Worm (Caenorhabditis elegans) whole organism, mixed stage, embryonic: ENCODE results near the gene R144.3.

Source experiments
- M03D4.4 ChIP-seq: sonication (generic microtip); optimal IDR thresholded peaks from 2 replicates; lab custom pipeline; 2017; ENCODE audit warnings: mild to moderate bottlenecking, missing genetic modification characterization, missing compliant biosample characterization
- bed-3 ChIP-seq: fragments of 200-800 bp; sonication (Bioruptor generic); optimal IDR thresholded peaks from 3 replicates; lab custom pipeline; 2018; ENCODE audit warnings: mild to moderate bottlenecking, missing genetic modification characterization, moderate library complexity, missing compliant biosample characterization
- blmp-1 ChIP-seq: fragments of 150-350 bp; optimal IDR thresholded peaks from 2 replicates; lab custom pipeline; 2014; ENCODE audit warnings: missing biosample characterization, missing genetic modification characterization
- ceh-39 ChIP-seq: fragments of 150-350 bp; optimal IDR thresholded peaks from 2 replicates; lab custom pipeline; 2014; ENCODE audit warnings: missing biosample characterization, missing genetic modification characterization
- ceh-43 ChIP-seq: fragments of 200-800 bp; sonication (Bioruptor generic); optimal IDR thresholded peaks from 2 replicates; lab custom pipeline; 2018; ENCODE audit warnings: mild to moderate bottlenecking, missing genetic modification characterization, moderate library complexity, missing compliant biosample characterization
- ceh-83 ChIP-seq: fragments of 200-800 bp; sonication (Bioruptor generic); optimal IDR thresholded peaks from 2 replicates; lab custom pipeline; 2018; ENCODE audit warnings: mild to moderate bottlenecking, missing genetic modification characterization, missing compliant biosample characterization
- ces-1 ChIP-seq: fragments of 150-350 bp; optimal IDR thresholded peaks from 2 replicates; lab custom pipeline; 2014; ENCODE audit warnings: missing biosample characterization, missing genetic modification reagents, missing genetic modification characterization
- cnd-1 ChIP-seq: fragments of 200-800 bp; sonication (Bioruptor generic); optimal IDR thresholded peaks from 2 replicates; lab custom pipeline; 2018; ENCODE audit warnings: mild to moderate bottlenecking, missing genetic modification characterization, missing compliant biosample characterization
- drap-1 ChIP-seq: fragments of 200-800 bp; sonication (Bioruptor generic); optimal IDR thresholded peaks from 3 replicates; lab custom pipeline; 2018; ENCODE audit warnings: mild to moderate bottlenecking, missing genetic modification characterization, missing compliant biosample characterization
- elt-1 ChIP-seq: sonication (generic microtip); optimal IDR thresholded peaks from 2 replicates; lab custom pipeline; 2017; ENCODE audit warnings: missing genetic modification characterization, mild to moderate bottlenecking, missing compliant biosample characterization, antibody characterized with exemption, moderate library complexity, borderline replicate concordance; ENCODE audit not compliant: insufficient read depth
- elt-3 ChIP-seq: fragments of 150-350 bp; optimal IDR thresholded peaks from 2 replicates; lab custom pipeline; 2014; ENCODE audit warnings: missing biosample characterization, missing genetic modification characterization
- flh-1 ChIP-seq: fragments of 200-800 bp; sonication (Bioruptor generic); optimal IDR thresholded peaks from 2 replicates; lab custom pipeline; 2018; ENCODE audit warnings: mild to moderate bottlenecking, missing genetic modification characterization, moderate library complexity, missing compliant biosample characterization
- ham-2 ChIP-seq: fragments of 200-800 bp; sonication (Bioruptor generic); optimal IDR thresholded peaks from 2 replicates; lab custom pipeline; 2018; ENCODE audit warnings: mild to moderate bottlenecking, missing genetic modification characterization, missing compliant biosample characterization
- hlh-1 ChIP-seq: fragments of 150-350 bp; optimal IDR thresholded peaks from 2 replicates; lab custom pipeline; 2014; ENCODE audit warnings: missing biosample characterization, missing genetic modification reagents, missing genetic modification characterization
- lin-13 ChIP-seq: fragments of 150-350 bp; optimal IDR thresholded peaks from 2 replicates; lab custom pipeline; 2014; ENCODE audit warnings: missing biosample characterization, missing genetic modification characterization
- lin-32 ChIP-seq: fragments of 200-800 bp; sonication (Bioruptor generic); optimal IDR thresholded peaks from 2 replicates; lab custom pipeline; 2018; ENCODE audit warnings: mild to moderate bottlenecking, missing genetic modification characterization, missing compliant biosample characterization
- lsy-2 ChIP-seq: fragments of 150-350 bp; optimal IDR thresholded peaks from 2 replicates; lab custom pipeline; 2014; ENCODE audit warnings: missing biosample characterization, missing genetic modification characterization
- mab-5 ChIP-seq: fragments of 150-350 bp; optimal IDR thresholded peaks from 2 replicates; lab custom pipeline; 2014; ENCODE audit warnings: missing biosample characterization, missing genetic modification characterization
- mep-1 ChIP-seq: fragments of 150-350 bp; optimal IDR thresholded peaks from 2 replicates; lab custom pipeline; 2017; ENCODE audit warnings: missing biosample characterization, missing genetic modification reagents, missing genetic modification characterization, inconsistent platforms
- mls-2 ChIP-seq: sonication (generic microtip); optimal IDR thresholded peaks from 2 replicates; lab custom pipeline; 2016; ENCODE audit warnings: mild to moderate bottlenecking, missing genetic modification characterization, moderate library complexity, missing compliant biosample characterization
- nhr-12 ChIP-seq: fragments of 150-350 bp; optimal IDR thresholded peaks from 2 replicates; lab custom pipeline; 2014; ENCODE audit warnings: missing biosample characterization, missing genetic modification characterization
- nhr-2 ChIP-seq: fragments of 150-350 bp; optimal IDR thresholded peaks from 2 replicates; lab custom pipeline; 2014; ENCODE audit warnings: missing biosample characterization, missing genetic modification characterization
- nhr-237 ChIP-seq: fragments of 150-350 bp; optimal IDR thresholded peaks from 2 replicates; lab custom pipeline; 2014; ENCODE audit warnings: missing biosample characterization, missing genetic modification characterization
- nhr-28 ChIP-seq: fragments of 150-350 bp; optimal IDR thresholded peaks from 2 replicates; lab custom pipeline; 2014; ENCODE audit warnings: missing biosample characterization, missing genetic modification characterization
- nhr-76 ChIP-seq: sonication (generic microtip); optimal IDR thresholded peaks from 2 replicates; lab custom pipeline; 2017; ENCODE audit warnings: missing biosample characterization, missing genetic modification characterization
- pha-4 ChIP-seq: fragments of 150-350 bp; optimal IDR thresholded peaks from 2 replicates; lab custom pipeline; 2018; ENCODE audit warnings: missing biosample characterization, missing genetic modification reagents, missing genetic modification characterization
- sem-2 ChIP-seq: fragments of 200-800 bp; sonication (Bioruptor generic); optimal IDR thresholded peaks from 2 replicates; lab custom pipeline; 2018; ENCODE audit warnings: mild to moderate bottlenecking, missing genetic modification characterization, missing compliant biosample characterization
- snpc-4 ChIP-seq: fragments of 150-350 bp; optimal IDR thresholded peaks from 2 replicates; lab custom pipeline; 2014; ENCODE audit warnings: missing biosample characterization, missing genetic modification characterization
- sptf-1 ChIP-seq: sonication (generic microtip); optimal IDR thresholded peaks from 2 replicates; lab custom pipeline; 2017; ENCODE audit warnings: mild to moderate bottlenecking, missing genetic modification characterization, moderate library complexity, missing compliant biosample characterization
- tbx-8 ChIP-seq: fragments of 200-800 bp; sonication (Bioruptor generic); optimal IDR thresholded peaks from 2 replicates; lab custom pipeline; 2018; ENCODE audit warnings: mild to moderate bottlenecking, missing genetic modification characterization, moderate library complexity, missing compliant biosample characterization
- unc-120 ChIP-seq: sonication (generic microtip); optimal IDR thresholded peaks from 2 replicates; lab custom pipeline; 2017; ENCODE audit warnings: missing genetic modification characterization, missing compliant biosample characterization; ENCODE audit not compliant: poor library complexity, severe bottlenecking
- unc-39 ChIP-seq: fragments of 150-350 bp; optimal IDR thresholded peaks from 2 replicates; lab custom pipeline; 2014; ENCODE audit warnings: missing biosample characterization, missing genetic modification characterization
- unc-62 ChIP-seq: fragments of 150-350 bp; optimal IDR thresholded peaks from 2 replicates; lab custom pipeline; 2014; ENCODE audit warnings: missing biosample characterization, missing genetic modification reagents, missing genetic modification characterization
- zip-8 ChIP-seq: fragments of 150-350 bp; optimal IDR thresholded peaks from 2 replicates; lab custom pipeline; 2014; ENCODE audit warnings: missing biosample characterization, missing genetic modification characterization
- ztf-11 ChIP-seq: fragments of 150-350 bp; optimal IDR thresholded peaks from 2 replicates; lab custom pipeline; 2014; ENCODE audit warnings: missing biosample characterization, missing genetic modification characterization

Gene R144.3

ce11 chrIII:5008730-5009129 is 13.1 kb upstream of the R144.3 start, which contains the start of gene R144.11:
TSS of gene R144.11 (minus strand) at chrIII:5008830.
- no peak for TF ChIP-seq ces-1 (GFP tag; lab: Kevin White, UChicago)
- no peak for TF ChIP-seq nhr-2
- TF ChIP-seq blmp-1 (tag; lab: Kevin White, UChicago), result no peak
- no peak for TF ChIP-seq cnd-1 (tag; lab: Kevin White, UChicago)
- no peak for TF ChIP-seq pha-4
- no peak for TF ChIP-seq lin-32 (GFP tag; lab: Kevin White, UChicago)
- no peak for TF ChIP-seq flh-1 (GFP tag; lab: Kevin White, UChicago)
- no peak for TF ChIP-seq ceh-43
- TF ChIP-seq bed-3, result no peak
- no peak for TF ChIP-seq ztf-11 (tag; lab: Kevin White, UChicago)
- no peak for TF ChIP-seq snpc-4 (tag; lab: Kevin White, UChicago)
- TF ChIP-seq tbx-8, result no peak
- no peak for TF ChIP-seq ceh-39 (tag; lab: Kevin White, UChicago)
- no peak for TF ChIP-seq nhr-28 (tag; lab: Kevin White, UChicago)
- TF ChIP-seq elt-1 (tag; lab: Kevin White, UChicago), result no peak
- TF ChIP-seq elt-3, result no peak

ce11 chrIII:5010723-5011122 is 11.1 kb upstream of the R144.3 start:
- no peak for TF ChIP-seq sem-2 (GFP tag; lab: Kevin White, UChicago)
- no peak for TF ChIP-seq mls-2 (tag; lab: Kevin White, UChicago)
- TF ChIP-seq elt-1 (tag; lab: Kevin White, UChicago), result no peak
- TF ChIP-seq lin-13, result no peak
- TF ChIP-seq nhr-28 (tag; lab: Kevin White, UChicago), result no peak
- no peak for TF ChIP-seq elt-3

- TF ChIP-seq ceh-39 (tag; lab: Kevin White, UChicago) (no peak), mab-5 (tag; lab: Kevin White, UChicago) (no peak)
Observed at ce11 chrIII:5012460-5012859, 9.3 kb upstream of the R144.3 start.

ce11 chrIII:5013915-5014346 is 7.9 kb upstream of the R144.3 start:
- peak; percentile 89 for TF ChIP-seq mep-1 (tag; lab: Kevin White, UChicago)
- peak; percentile 63 for TF ChIP-seq nhr-237 (tag; lab: Kevin White, UChicago)
- peak; percentile 78 for TF ChIP-seq ztf-11 (tag; lab: Kevin White, UChicago)
- TF ChIP-seq unc-39 (tag; lab: Kevin White, UChicago), result no peak
- peak; percentile 94 for TF ChIP-seq unc-62
- peak; percentile 97 for TF ChIP-seq unc-120 (tag; lab: Kevin White, UChicago)
- no peak for TF ChIP-seq nhr-12 (tag; lab: Kevin White, UChicago)
- peak; percentile 72 for TF ChIP-seq ceh-39 (tag; lab: Kevin White, UChicago)
- peak; percentile 88 for TF ChIP-seq ham-2
- no peak for TF ChIP-seq nhr-76 (tag; lab: Kevin White, UChicago)
- peak; percentile 2 for TF ChIP-seq zip-8 (tag; lab: Kevin White, UChicago)
- no peak for TF ChIP-seq snpc-4 (tag; lab: Kevin White, UChicago)
- no peak for TF ChIP-seq elt-1 (tag; lab: Kevin White, UChicago)
- TF ChIP-seq ceh-83 (GFP tag; lab: Kevin White, UChicago), result no peak
- TF ChIP-seq M03D4.4 (tag; lab: Kevin White, UChicago), result peak; percentile 67
- peak; percentile 52 for TF ChIP-seq sptf-1 (tag; lab: Kevin White, UChicago)
- TF ChIP-seq mab-5 (tag; lab: Kevin White, UChicago), result no peak
- TF ChIP-seq ceh-43, result peak; percentile 3
- peak; percentile 26 for TF ChIP-seq blmp-1 (tag; lab: Kevin White, UChicago)
- TF ChIP-seq ces-1 (GFP tag; lab: Kevin White, UChicago), result peak; percentile 97
- peak; percentile 74 for TF ChIP-seq hlh-1
- peak; percentile 77 for TF ChIP-seq drap-1 (GFP tag; lab: Kevin White, UChicago)
- no peak for TF ChIP-seq elt-3
- TF ChIP-seq lin-13, result peak; percentile 16
- peak; percentile 47 for TF ChIP-seq pha-4
- peak; percentile 69 for TF ChIP-seq lsy-2 (tag; lab: Kevin White, UChicago)
- peak; percentile 68 for TF ChIP-seq cnd-1 (tag; lab: Kevin White, UChicago)
- TF ChIP-seq flh-1 (GFP tag; lab: Kevin White, UChicago), result no peak
- peak; percentile 84 for TF ChIP-seq mls-2 (tag; lab: Kevin White, UChicago)
- no peak for TF ChIP-seq bed-3
- TF ChIP-seq lin-32 (GFP tag; lab: Kevin White, UChicago), result no peak
- TF ChIP-seq tbx-8, result peak; percentile 7
- no peak for TF ChIP-seq sem-2 (GFP tag; lab: Kevin White, UChicago)
- TF ChIP-seq nhr-28 (tag; lab: Kevin White, UChicago), result no peak
- TF ChIP-seq nhr-2, result peak; percentile 61
